Worm (Caenorhabditis elegans) whole organism, L4 larva: ENCODE results near the gene snrp-3.

ENCODE experiments used
- D1046.2 ChIP-seq: fragments of 200-800 bp; sonication (Bioruptor generic); IDR thresholded peaks from 2 replicates; pipeline ENCODE4 v1.3.6; 2022; ENCODE audit warnings: missing genetic modification characterization, missing compliant biosample characterization
- F44E2.7 ChIP-seq: fragments of 200-800 bp; sonication (Bioruptor generic); IDR thresholded peaks from 2 replicates; pipeline ENCODE4 v2.1.2; 2022; ENCODE audit warnings: missing genetic modification characterization, missing compliant biosample characterization
- F49E8.2 ChIP-seq: sonication (generic microtip); optimal IDR thresholded peaks from 2 replicates; lab custom pipeline; 2016; ENCODE audit warnings: missing compliant biosample characterization, mild to moderate bottlenecking, missing genetic modification characterization, borderline replicate concordance
- Y75B8A.6 ChIP-seq: fragments of 200-800 bp; sonication (Bioruptor generic); IDR thresholded peaks from 2 replicates; pipeline ENCODE4 v1.3.6; 2022; ENCODE audit warnings: missing genetic modification reagents, missing genetic modification characterization, missing compliant biosample characterization
- ceh-20 ChIP-seq: fragments of 200-800 bp; sonication (Bioruptor generic); IDR thresholded peaks from 2 replicates; pipeline ENCODE4 v1.3.6; 2022; ENCODE audit warnings: missing genetic modification reagents, missing genetic modification characterization, missing compliant biosample characterization
- ces-1 ChIP-seq: fragments of 150-350 bp; sonication (generic microtip); optimal IDR thresholded peaks from 4 replicates; lab custom pipeline; 2014; ENCODE audit warnings: missing biosample characterization, missing genetic modification reagents, missing genetic modification characterization
- cey-2 ChIP-seq: sonication (generic microtip); optimal IDR thresholded peaks from 3 replicates; lab custom pipeline; 2017; ENCODE audit warnings: missing genetic modification characterization, mild to moderate bottlenecking, missing compliant biosample characterization, antibody characterized with exemption, borderline replicate concordance; ENCODE audit not compliant: insufficient read depth
- daf-19 ChIP-seq: fragments of 200-800 bp; sonication (Bioruptor generic); conservative IDR thresholded peaks from 2 replicates; pipeline ENCODE4 v1.3.6; 2022; ENCODE audit warnings: missing genetic modification characterization, missing compliant biosample characterization
- daf-8 ChIP-seq: fragments of 200-800 bp; sonication (Bioruptor generic); IDR thresholded peaks from 2 replicates; pipeline ENCODE4 v1.3.6; 2022; ENCODE audit warnings: missing genetic modification characterization, missing compliant biosample characterization
- dve-1 ChIP-seq: sonication (generic microtip); optimal IDR thresholded peaks from 2 replicates; lab custom pipeline; 2017; ENCODE audit warnings: antibody characterized with exemption, mild to moderate bottlenecking, missing genetic modification characterization, missing compliant biosample characterization; ENCODE audit not compliant: insufficient read depth
- egl-43 ChIP-seq: fragments of 200-800 bp; sonication (Bioruptor generic); IDR thresholded peaks from 2 replicates; pipeline ENCODE4 v1.3.6; 2022; ENCODE audit warnings: missing genetic modification reagents, missing genetic modification characterization, missing compliant biosample characterization
- fos-1 ChIP-seq: fragments of 150-350 bp; optimal IDR thresholded peaks from 2 replicates; lab custom pipeline; 2014; ENCODE audit warnings: missing biosample characterization, missing genetic modification characterization
- gei-8 ChIP-seq: fragments of 200-800 bp; sonication (Bioruptor generic); optimal IDR thresholded peaks from 2 replicates; lab custom pipeline; 2018; ENCODE audit warnings: mild to moderate bottlenecking, missing genetic modification characterization, missing compliant biosample characterization
- jun-1 ChIP-seq: fragments of 150-350 bp; optimal IDR thresholded peaks from 2 replicates; lab custom pipeline; 2014; ENCODE audit warnings: missing biosample characterization, missing genetic modification reagents, missing genetic modification characterization
- madf-5 ChIP-seq, 2 experiments: fragments of 200-800 bp; sonication (Bioruptor generic); IDR thresholded peaks; 2 replicates each; pipeline ENCODE4 v1.3.6; 2022; ENCODE audit warnings: missing compliant biosample characterization in 2 of 2, missing genetic modification characterization in 2 of 2
- mxl-2 ChIP-seq: fragments of 200-800 bp; sonication (Bioruptor generic); conservative IDR thresholded peaks from 2 replicates; pipeline ENCODE4 v1.3.6; 2022; ENCODE audit warnings: missing genetic modification reagents, missing genetic modification characterization, missing compliant biosample characterization
- nhr-10 ChIP-seq: fragments of 150-350 bp; optimal IDR thresholded peaks from 2 replicates; lab custom pipeline; 2014; ENCODE audit warnings: missing biosample characterization, missing genetic modification characterization
- nhr-11 ChIP-seq: fragments of 150-350 bp; optimal IDR thresholded peaks from 2 replicates; lab custom pipeline; 2014; ENCODE audit warnings: missing biosample characterization, missing genetic modification characterization
- nhr-111 ChIP-seq: fragments of 200-800 bp; sonication (Bioruptor generic); optimal IDR thresholded peaks from 2 replicates; lab custom pipeline; 2018; ENCODE audit warnings: mild to moderate bottlenecking, missing genetic modification characterization, missing compliant biosample characterization
- nhr-28 ChIP-seq: fragments of 150-350 bp; optimal IDR thresholded peaks from 2 replicates; lab custom pipeline; 2014; ENCODE audit warnings: missing biosample characterization, missing genetic modification characterization
- nhr-41 ChIP-seq: fragments of 200-800 bp; sonication (Bioruptor generic); IDR thresholded peaks from 2 replicates; pipeline ENCODE4 v1.3.6; 2022; ENCODE audit warnings: missing genetic modification reagents, missing genetic modification characterization, missing compliant biosample characterization
- nhr-77 ChIP-seq: fragments of 150-350 bp; optimal IDR thresholded peaks from 2 replicates; lab custom pipeline; 2014; ENCODE audit warnings: missing biosample characterization, missing genetic modification characterization
- php-3 ChIP-seq: fragments of 200-800 bp; sonication (Bioruptor generic); IDR thresholded peaks from 2 replicates; pipeline ENCODE4 v1.3.6; 2022; ENCODE audit warnings: missing genetic modification reagents, missing genetic modification characterization, missing compliant biosample characterization
- pqm-1 ChIP-seq: sonication (generic microtip); optimal IDR thresholded peaks from 2 replicates; lab custom pipeline; 2017; ENCODE audit warnings: missing biosample characterization, missing genetic modification characterization
- saeg-2 ChIP-seq: fragments of 200-800 bp; sonication (Bioruptor generic); IDR thresholded peaks from 2 replicates; pipeline ENCODE4 v1.3.6; 2022; ENCODE audit warnings: missing genetic modification reagents, missing genetic modification characterization, missing compliant biosample characterization
- set-16 ChIP-seq: fragments of 200-800 bp; sonication (Bioruptor generic); IDR thresholded peaks from 2 replicates; pipeline ENCODE4 v1.3.6; 2022; ENCODE audit warnings: missing genetic modification reagents, missing genetic modification characterization, missing compliant biosample characterization
- skn-1 ChIP-seq: fragments of 150-350 bp; optimal IDR thresholded peaks from 2 replicates; lab custom pipeline; 2014; ENCODE audit warnings: missing biosample characterization, missing genetic modification characterization
- spr-1 ChIP-seq: sonication (generic microtip); optimal IDR thresholded peaks from 2 replicates; lab custom pipeline; 2016; ENCODE audit warnings: mild to moderate bottlenecking, missing genetic modification characterization, missing compliant biosample characterization
- spr-3 ChIP-seq: fragments of 200-800 bp; sonication (Bioruptor generic); optimal IDR thresholded peaks from 2 replicates; lab custom pipeline; 2018; ENCODE audit warnings: mild to moderate bottlenecking, missing genetic modification characterization, missing compliant biosample characterization
- tag-97 ChIP-seq: fragments of 200-800 bp; sonication (Bioruptor generic); IDR thresholded peaks from 2 replicates; pipeline ENCODE4 v1.3.6; 2022; ENCODE audit warnings: missing genetic modification characterization, missing compliant biosample characterization
- vab-7 ChIP-seq: fragments of 200-800 bp; sonication (Bioruptor generic); IDR thresholded peaks from 2 replicates; pipeline ENCODE4 v1.3.6; 2022; ENCODE audit warnings: missing genetic modification reagents, missing genetic modification characterization, missing compliant biosample characterization
- zfp-2 ChIP-seq: sonication (generic microtip); optimal IDR thresholded peaks from 2 replicates; lab custom pipeline; 2016; ENCODE audit warnings: mild to moderate bottlenecking, missing genetic modification characterization, missing compliant biosample characterization
- zip-2 ChIP-seq: fragments of 150-350 bp; optimal IDR thresholded peaks from 2 replicates; lab custom pipeline; 2014; ENCODE audit warnings: missing biosample characterization, missing genetic modification characterization

Gene snrp-3

ce11 chrIV:8648502-8648901 is 39.1 kb downstream of the snrp-3 start, which contains the start of gene cyp-33E1:
Gene cyp-33E1, minus strand, starts transcription at chrIV:8648602.
- TF ChIP-seq dve-1 (tag; lab: Kevin White, UChicago), result no peak
- TF ChIP-seq F44E2.7 (GFP tag; lab: Robert Waterston, UW), result no peak
- TF ChIP-seq nhr-77, result no peak
- TF ChIP-seq spr-3, result no peak
- no peak for TF ChIP-seq php-3
- no peak for TF ChIP-seq skn-1 (tag; lab: Kevin White, UChicago)
- TF ChIP-seq pqm-1 (tag; lab: Kevin White, UChicago), result no peak
- no peak for TF ChIP-seq jun-1 (tag; lab: Kevin White, UChicago)
- TF ChIP-seq nhr-41, result no peak
- no peak for TF ChIP-seq nhr-111 (GFP tag; lab: Kevin White, UChicago)
- no peak for TF ChIP-seq daf-19
- TF ChIP-seq cey-2 (tag; lab: Kevin White, UChicago), result no peak
- no peak for TF ChIP-seq saeg-2 (GFP tag; lab: Robert Waterston, UW)
- TF ChIP-seq zfp-2 (tag; lab: Kevin White, UChicago), result no peak
- TF ChIP-seq mxl-2 (GFP tag; lab: Robert Waterston, UW), result no peak
- TF ChIP-seq Y75B8A.6 (GFP tag; lab: Robert Waterston, UW), result no peak
- no peak for TF ChIP-seq nhr-11 (tag; lab: Kevin White, UChicago)
- no peak for TF ChIP-seq nhr-10 (tag; lab: Kevin White, UChicago)
- no peak for TF ChIP-seq gei-8 (GFP tag; lab: Kevin White, UChicago)
- TF ChIP-seq spr-1 (tag; lab: Kevin White, UChicago), result no peak

DNA sequence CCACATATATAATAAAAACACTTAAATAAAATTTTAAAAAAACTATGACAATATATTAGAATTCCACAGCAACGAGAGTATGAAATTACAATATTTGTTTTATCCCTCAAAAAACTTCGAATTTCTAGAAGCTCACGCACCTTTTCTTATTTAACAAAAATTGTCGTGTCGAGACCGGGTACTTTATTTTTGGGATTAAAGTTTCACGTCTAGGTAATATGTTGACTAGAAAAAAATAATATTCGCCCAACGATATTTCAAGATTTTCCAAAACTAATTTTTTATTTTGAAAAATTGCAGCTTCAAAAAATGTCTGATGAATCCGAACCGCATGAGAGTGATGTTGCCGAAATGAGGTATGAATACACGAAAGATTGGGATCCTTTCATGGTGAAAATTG is 43.2 kb downstream of the snrp-3 start, which contains the start of gene C49C8.3:
Gene C49C8.3 (plus strand): TSS at position 301 of the 400 bp plus-strand sequence.
- TF ChIP-seq egl-43 (GFP tag; lab: Robert Waterston, UW), result no peak

- no peak for TF ChIP-seq gei-8 (GFP tag; lab: Kevin White, UChicago)
- no peak for TF ChIP-seq zfp-2 (tag; lab: Kevin White, UChicago)
- TF ChIP-seq set-16 (GFP tag; lab: Robert Waterston, UW), result no peak
- no peak for TF ChIP-seq daf-8 (GFP tag; lab: Robert Waterston, UW)
- TF ChIP-seq F49E8.2, result no peak
- no peak for TF ChIP-seq nhr-28 (tag; lab: Kevin White, UChicago)
- TF ChIP-seq D1046.2 (GFP tag; lab: Robert Waterston, UW), result no peak
- no peak for TF ChIP-seq madf-5 (GFP tag; IDR thresholded peaks at IDR 0.05; lab: Robert Waterston, UW)
- TF ChIP-seq fos-1, result no peak
- no peak for TF ChIP-seq zip-2 (tag; lab: Kevin White, UChicago)
- TF ChIP-seq spr-1 (tag; lab: Kevin White, UChicago), result no peak
- TF ChIP-seq ceh-20, result no peak
- TF ChIP-seq tag-97, result no peak
- TF ChIP-seq vab-7 (GFP tag; lab: Robert Waterston, UW), result no peak
- no peak for TF ChIP-seq ces-1 (GFP tag; lab: Kevin White, UChicago)
These were observed 48.8 kb downstream of the snrp-3 start, which contains the start of gene F42A9.9 for ce11 chrIV:8638761-8639160. Gene F42A9.9, minus strand, starts transcription at chrIV:8638861.
